Fruit fly (Drosophila melanogaster): ENCODE data around the gene CG33725.

CG33725 gene

DNA sequence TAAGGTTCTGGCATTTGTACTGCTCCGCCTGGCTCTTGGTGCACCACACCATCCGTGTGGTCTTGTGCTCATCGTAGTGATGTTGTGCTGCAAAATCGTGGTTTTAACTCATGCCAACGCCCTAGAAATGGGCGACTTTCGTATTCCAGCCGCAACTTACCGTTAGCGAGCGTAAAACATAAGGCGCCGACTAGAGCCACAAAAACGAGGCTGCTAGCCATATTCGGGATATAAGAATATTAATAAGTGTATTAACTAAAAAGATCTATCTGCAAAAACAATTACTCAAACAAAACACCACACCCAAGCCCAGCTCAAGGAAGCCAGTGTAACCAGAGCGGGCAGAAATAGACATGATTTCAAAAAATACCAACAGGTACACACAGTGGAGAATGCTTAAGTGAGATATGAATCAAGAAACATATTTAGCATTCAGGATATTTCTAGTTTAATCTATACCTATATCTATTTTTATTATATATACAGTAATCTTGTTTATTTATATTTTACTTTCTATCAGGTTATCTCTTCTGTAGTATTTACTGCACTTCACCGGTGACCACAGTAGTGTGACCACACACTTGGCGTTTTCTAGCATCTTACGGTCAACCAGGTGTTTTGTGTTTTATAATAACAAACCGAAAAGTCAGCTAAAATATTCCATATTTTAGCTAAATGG, 51.1 kb downstream of the CG33725 start, which contains the start of the genes Tsf2 and CG34242 (continued):
- no peak for TF ChIP-seq ftz-f1 (GFP tag; optimal IDR thresholded peaks at IDR 0.05)
- TF ChIP-seq CG30403 (GFP tag; optimal IDR thresholded peaks at IDR 0.05) = peak; percentile 53
- no peak for TF ChIP-seq seq (GFP tag; IDR thresholded peaks at IDR 0.05)
- TF ChIP-seq run (tag; optimal IDR thresholded peaks at IDR 0.05) = no peak
- no peak for TF ChIP-seq B-H2 (GFP tag; optimal IDR thresholded peaks at IDR 0.05)
- TF ChIP-seq psq (GFP tag; optimal IDR thresholded peaks at IDR 0.05) = no peak
- TF ChIP-seq CG18476 (GFP tag; optimal IDR thresholded peaks at IDR 0.05) = no peak
- TF ChIP-seq gcm2 (GFP tag; optimal IDR thresholded peaks at IDR 0.05) = no peak
- peak; percentile 18 for TF ChIP-seq CG18764 (GFP tag; optimal IDR thresholded peaks at IDR 0.05)
- TF ChIP-seq Poxn (GFP tag; IDR thresholded peaks at IDR 0.05) = peak; percentile 31; the same call in 1 of the 2 replicates
- TF ChIP-seq CG8388 (GFP tag; optimal IDR thresholded peaks at IDR 0.05) = peak; percentile 42
- TF ChIP-seq Bdp1 (GFP tag; optimal IDR thresholded peaks at IDR 0.05) = no peak
- no peak for TF ChIP-seq NC2β (GFP tag; optimal IDR thresholded peaks at IDR 0.05)
- TF ChIP-seq Dad (GFP tag; optimal IDR thresholded peaks at IDR 0.05) = no peak
- no peak for TF ChIP-seq CG9727 (GFP tag; optimal IDR thresholded peaks at IDR 0.05)
- no peak for TF ChIP-seq Hr51 (GFP tag; optimal IDR thresholded peaks at IDR 0.05)
- no peak for TF ChIP-seq Hsf (GFP tag; optimal IDR thresholded peaks at IDR 0.05)
- TF ChIP-seq lbe (GFP tag; optimal IDR thresholded peaks at IDR 0.05) = peak; percentile 66
- TF ChIP-seq CG4617 (GFP tag; optimal IDR thresholded peaks at IDR 0.05; ENCODE audit: borderline replicate concordance) = peak; percentile 26
- peak; percentile 84; the same call in 2 of the 3 replicates for TF ChIP-seq CG6175 (GFP tag; IDR thresholded peaks at IDR 0.05)
- TF ChIP-seq bbx (GFP tag; IDR thresholded peaks at IDR 0.05; ENCODE audit: partially characterized antibody) = no peak
- TF ChIP-seq CG32532 (GFP tag; IDR thresholded peaks at IDR 0.05) = peak; percentile 93
- no peak for TF ChIP-seq wor (GFP tag; IDR thresholded peaks at IDR 0.05)
- peak; percentile 86 for TF ChIP-seq CG8924 (tag; optimal IDR thresholded peaks at IDR 0.05)
- peak; percentile 18 for TF ChIP-seq CG4854 (GFP tag; optimal IDR thresholded peaks at IDR 0.05)
- no peak for TF ChIP-seq Atf-2 (GFP tag; optimal IDR thresholded peaks at IDR 0.05)
- no peak for TF ChIP-seq CG7963 (GFP tag; IDR thresholded peaks at IDR 0.05; ENCODE audit: partially characterized antibody)
- TF ChIP-seq CG12769 (tag; optimal IDR thresholded peaks at IDR 0.05) = no peak
- TF ChIP-seq wek (GFP tag; optimal IDR thresholded peaks at IDR 0.05) = no peak
- peak; percentile 92 for TF ChIP-seq Atf6 (GFP tag; IDR thresholded peaks at IDR 0.05)
- no peak for TF ChIP-seq ERR (GFP tag; optimal IDR thresholded peaks at IDR 0.05)
- TF ChIP-seq Tbp (GFP tag; optimal IDR thresholded peaks at IDR 0.05) = no peak
- peak; percentile 63 for TF ChIP-seq CG4360 (GFP tag; IDR thresholded peaks at IDR 0.05)
- TF ChIP-seq CG10321 (GFP tag; IDR thresholded peaks at IDR 0.05) = no peak
- TF ChIP-seq trem (tag; optimal IDR thresholded peaks at IDR 0.05) = peak; percentile 88
- no peak for TF ChIP-seq Hmx (GFP tag; optimal IDR thresholded peaks at IDR 0.05)
- no peak for TF ChIP-seq jing (GFP tag; optimal IDR thresholded peaks at IDR 0.05)
- TF ChIP-seq CG3847 (GFP tag; IDR thresholded peaks at IDR 0.05) = peak; percentile 57
- TF ChIP-seq Gug (GFP tag; IDR thresholded peaks at IDR 0.05) = peak; percentile 91
- TF ChIP-seq CG3163 (GFP tag; optimal IDR thresholded peaks at IDR 0.05) = no peak
- TF ChIP-seq Kr (GFP tag; optimal IDR thresholded peaks at IDR 0.05) = no peak
- peak; percentile 87 for TF ChIP-seq CG8765 (GFP tag; IDR thresholded peaks at IDR 0.05)
- TF ChIP-seq CG15514 (GFP tag; optimal IDR thresholded peaks at IDR 0.05) = peak; percentile 90
- TF ChIP-seq ranshi (GFP tag; IDR thresholded peaks at IDR 0.05) = peak; percentile 95
- peak; percentile 57 for TF ChIP-seq CG15696 (tag; optimal IDR thresholded peaks at IDR 0.05)
- TF ChIP-seq CG14014 (GFP tag; IDR thresholded peaks at IDR 0.05) = peak; percentile 94
- TF ChIP-seq so (GFP tag; IDR thresholded peaks at IDR 0.05) = peak; percentile 48; the same call in 1 of the 3 replicates
- TF ChIP-seq CG11696 (GFP tag; IDR thresholded peaks at IDR 0.05) = peak; percentile 85
- TF ChIP-seq CG34224 (GFP tag; IDR thresholded peaks at IDR 0.05; ENCODE audit: partially characterized antibody) = no peak
- peak; percentile 58 for TF ChIP-seq CG6683 (GFP tag; optimal IDR thresholded peaks at IDR 0.05)
- no peak for TF ChIP-seq odd (GFP tag; optimal IDR thresholded peaks at IDR 0.05)
